Worm (Caenorhabditis elegans): ENCODE data around the gene W02B12.11.

- no peak for TF ChIP-seq egl-27 (tag; optimal IDR thresholded peaks at IDR 0.05)
- no peak for TF ChIP-seq ces-1 (GFP tag; optimal IDR thresholded peaks at IDR 0.05)
- TF ChIP-seq spr-3 (GFP tag; optimal IDR thresholded peaks at IDR 0.05), result no peak
- no peak for TF ChIP-seq unc-39 (tag; optimal IDR thresholded peaks at IDR 0.05)
- no peak for TF ChIP-seq nhr-237 (tag; optimal IDR thresholded peaks at IDR 0.05)
- TF ChIP-seq snpc-4 (tag; optimal IDR thresholded peaks at IDR 0.05), result no peak
- TF ChIP-seq mep-1 (tag; optimal IDR thresholded peaks at IDR 0.05), result no peak
- TF ChIP-seq unc-130 (GFP tag; optimal IDR thresholded peaks at IDR 0.05), result no peak
Measured at ce11 chrII:11450882-11451281, 22.8 kb upstream of the W02B12.11 start.
